Fruit fly (Drosophila melanogaster): ENCODE results near the gene Amt.

dm6 chr3R:15282326-15282725 lies 33.4 kb upstream of the Amt start:
- no peak for TF ChIP-seq CG8301 (tag; optimal IDR thresholded peaks at IDR 0.05)
- TF ChIP-seq CG4496 (GFP tag; IDR thresholded peaks at IDR 0.05), result no peak
- TF ChIP-seq Pif1B (GFP tag; optimal IDR thresholded peaks at IDR 0.05), result no peak
- TF ChIP-seq CG9948 (tag; optimal IDR thresholded peaks at IDR 0.05), result no peak
- no peak for TF ChIP-seq gl (tag; optimal IDR thresholded peaks at IDR 0.05)
- no peak for TF ChIP-seq rn (GFP tag; IDR thresholded peaks at IDR 0.05)
- no peak for TF ChIP-seq CG8159 (tag; optimal IDR thresholded peaks at IDR 0.05)
- TF ChIP-seq CG32121 (GFP tag; IDR thresholded peaks at IDR 0.05), result no peak
- TF ChIP-seq CG10348 (GFP tag; IDR thresholded peaks at IDR 0.05), result no peak

All from whole organism, pupa.